Fruit fly (Drosophila melanogaster): Measurements from ENCODE around the gene Axud1.

DNA sequence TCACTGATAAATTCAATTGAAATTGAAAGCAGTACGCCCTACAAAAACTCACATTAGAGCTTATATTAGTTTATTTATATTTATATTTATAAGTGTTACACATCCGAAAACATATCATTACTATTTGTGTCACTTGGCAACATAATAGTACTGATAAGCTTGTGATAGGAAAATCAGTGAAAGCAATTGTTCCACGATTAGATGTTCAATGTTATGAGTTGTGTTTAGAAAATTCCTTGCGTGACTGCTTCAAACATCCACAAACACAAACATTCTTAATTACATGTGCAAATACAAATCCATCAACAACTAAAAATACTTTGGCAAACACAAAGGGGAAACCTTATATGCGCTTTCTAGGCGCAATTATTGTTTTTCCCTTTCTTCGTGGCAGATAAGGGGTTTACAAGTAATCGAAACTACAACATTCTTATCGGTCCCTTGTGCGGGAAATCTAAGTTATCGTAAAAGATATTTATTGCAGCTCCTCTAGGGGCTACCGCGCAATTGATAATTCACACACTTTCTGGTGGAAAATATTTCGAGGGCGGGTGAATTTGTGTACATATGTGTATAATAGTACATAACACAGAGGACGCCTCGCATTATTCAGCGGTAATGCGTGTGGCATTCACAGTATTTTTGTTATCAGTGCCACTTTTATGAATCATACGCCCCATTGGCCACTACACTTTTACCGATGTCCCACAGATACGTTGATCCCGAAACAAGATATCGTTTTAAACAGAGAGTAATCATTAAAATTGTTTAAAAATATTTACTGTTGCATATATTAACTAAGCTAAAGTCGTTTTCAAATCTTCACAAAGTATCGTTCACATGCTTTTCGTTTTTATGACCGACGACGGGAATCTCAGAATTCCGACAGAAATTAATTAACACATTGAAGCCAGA, 3.0 kb upstream of the Axud1 start:
- no peak for TF ChIP-seq psq (optimal IDR thresholded peaks at IDR 0.05)
- TF ChIP-seq Sin3A (optimal IDR thresholded peaks at IDR 0.05), result no peak
- TF ChIP-seq ttk (optimal IDR thresholded peaks at IDR 0.05), result no peak
- TF ChIP-seq insv (optimal IDR thresholded peaks at IDR 0.05), result no peak

Data from Kc167 (cell line).